Worm (Caenorhabditis elegans) whole organism, L4/young adult: Measurements from ENCODE around the gene C46G7.5.

Experiments
- W03F9.2 ChIP-seq: fragments of 150-350 bp; optimal IDR thresholded peaks from 2 replicates; lab custom pipeline; 2014; ENCODE audit warnings: missing biosample characterization, missing genetic modification characterization
- dao-5 ChIP-seq: sonication (generic microtip); optimal IDR thresholded peaks from 2 replicates; lab custom pipeline; 2016; ENCODE audit warnings: missing genotype, missing genetic modification characterization, moderate library complexity, missing compliant biosample characterization
- him-1 ChIP-seq: sonication (generic microtip); optimal IDR thresholded peaks from 2 replicates; lab custom pipeline; 2016; ENCODE audit warnings: missing genotype, missing genetic modification reagents, missing genetic modification characterization, missing compliant biosample characterization

- TF ChIP-seq him-1 (no peak), dao-5 (tag; lab: Kevin White, UChicago) (no peak), W03F9.2 (tag; lab: Kevin White, UChicago) (no peak)
Observed at ce11 chrIV:6013853-6014252, 2.4 kb upstream of the C46G7.5 start.
